Worm (Caenorhabditis elegans): ENCODE measurements around the gene srd-66.
"Not testable (repeated sequence)": the region's sequence is repeated elsewhere in the genome, so short reads cannot be mapped to it uniquely, and the experiment has no call there.

ce11 chrIII:1965580-1965979, 16.9 kb downstream of the srd-66 start:
- TF ChIP-seq flt-1 (GFP tag; IDR thresholded peaks at IDR 0.05); tab-1 (GFP tag; IDR thresholded peaks at IDR 0.05); ztf-29 (GFP tag; IDR thresholded peaks at IDR 0.05); med-1 (GFP tag; optimal IDR thresholded peaks at IDR 0.05; ENCODE audit: insufficient read depth); klf-2 (GFP tag; conservative IDR thresholded peaks at IDR 0.05); ztf-23 (GFP tag; IDR thresholded peaks at IDR 0.05); ref-1 (GFP tag; conservative IDR thresholded peaks at IDR 0.05); cog-1 (tag; optimal IDR thresholded peaks at IDR 0.05): not testable (repeated sequence)
- TF ChIP-seq T22C8.4 (GFP tag; IDR thresholded peaks at IDR 0.05) = peak; percentile 81
